Worm (Caenorhabditis elegans): ENCODE results near the gene nhr-225.
A peak's percentile ranks its signal among the peaks of the same experiment; 100 is the strongest.

Gene nhr-225

DNA sequence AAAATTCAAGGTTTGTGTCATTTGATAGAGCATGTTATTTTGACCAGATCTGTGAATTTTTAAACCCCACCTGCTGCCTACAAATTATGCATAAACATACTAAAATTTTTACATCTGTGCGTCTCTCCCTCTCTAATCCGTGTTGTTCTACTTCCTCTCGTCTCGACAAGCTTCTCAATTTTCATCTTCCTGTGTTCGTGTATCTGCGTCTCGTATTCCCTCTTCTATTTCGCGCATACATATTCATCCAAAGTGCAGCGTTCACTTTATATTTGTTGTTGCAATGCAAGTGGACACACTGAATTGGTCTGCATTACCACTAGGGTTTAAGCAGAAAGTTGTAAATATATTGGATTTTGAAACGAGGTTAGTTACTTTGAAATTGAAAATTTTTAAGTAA lies 11.7 kb downstream of the nhr-225 start, which contains the start of gene fbxa-137:
Gene fbxa-137, plus strand, starts transcription at position 274 of the 400 bp plus-strand sequence.
- TF ChIP-seq lin-14 (GFP tag; optimal IDR thresholded peaks at IDR 0.05), result peak; percentile 14
- no peak for TF ChIP-seq zip-4 (GFP tag; optimal IDR thresholded peaks at IDR 0.05)

- TF ChIP-seq nhr-11 (tag; optimal IDR thresholded peaks at IDR 0.05) (no peak), lin-14 (GFP tag; optimal IDR thresholded peaks at IDR 0.05) (peak; percentile 68), efl-1 (optimal IDR thresholded peaks at IDR 0.05) (peak in 1 of 2 experiments; percentile 7), efl-1 (GFP tag; optimal IDR thresholded peaks at IDR 0.05 in 1 of 2) (no peak), F16B12.6 (tag; optimal IDR thresholded peaks at IDR 0.05) (no peak), nhr-20 (tag; optimal IDR thresholded peaks at IDR 0.05) (peak; percentile 53), elt-3 (tag; optimal IDR thresholded peaks at IDR 0.05) (no peak), nhr-71 (tag; optimal IDR thresholded peaks at IDR 0.05) (peak; percentile 22), ets-5 (GFP tag; IDR thresholded peaks at IDR 0.05) (no peak), nhr-19 (GFP tag; conservative IDR thresholded peaks at IDR 0.05) (no peak), sox-4 (tag; optimal IDR thresholded peaks at IDR 0.05) (no peak), jun-1 (tag; optimal IDR thresholded peaks at IDR 0.05) (no peak), lin-35 (GFP tag; optimal IDR thresholded peaks at IDR 0.05) (peak in 1 of 2 experiments; percentile 56), egl-13 (tag; optimal IDR thresholded peaks at IDR 0.05) (no peak), pax-3 (tag; optimal IDR thresholded peaks at IDR 0.05) (no peak), aly-2 (tag; optimal IDR thresholded peaks at IDR 0.05) (peak; percentile 15), efl-3 (GFP tag; optimal IDR thresholded peaks at IDR 0.05) (no peak), mep-1 (tag; optimal IDR thresholded peaks at IDR 0.05) (peak; percentile 0), mdl-1 (tag; optimal IDR thresholded peaks at IDR 0.05) (no peak), Y116A8C.19 (tag; optimal IDR thresholded peaks at IDR 0.05; ENCODE audit: borderline replicate concordance) (no peak), dpl-1 (GFP tag; optimal IDR thresholded peaks at IDR 0.05) (peak in 1 of 3 experiments; percentile 11), nhr-77 (tag; optimal IDR thresholded peaks at IDR 0.05) (no peak)
Observed at ce11 chrV:2278052-2278451, 12.2 kb downstream of the nhr-225 start, which contains the start of gene nhr-59. nhr-59 (minus strand) TSS chrV:2278265.

DNA sequence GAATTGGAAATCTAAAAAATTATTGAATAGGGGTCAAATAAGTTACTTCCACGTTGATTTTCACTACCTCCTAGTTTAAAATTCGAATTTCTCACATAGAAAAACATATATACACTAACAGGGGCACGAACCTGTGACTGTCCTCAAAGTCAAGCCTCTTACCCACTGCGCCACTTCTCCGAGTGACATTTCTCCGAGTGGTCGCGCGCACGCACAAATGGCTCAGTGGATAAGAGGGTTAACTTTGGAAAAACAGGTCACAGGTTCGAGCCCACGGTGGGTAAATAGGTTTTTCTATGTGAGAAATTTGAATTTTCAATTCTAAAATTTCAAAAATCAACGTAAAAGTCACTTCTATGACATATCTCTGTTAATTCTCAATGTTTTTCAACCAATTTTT lies 13.0 kb downstream of the nhr-225 start:
- TF ChIP-seq efl-3 (GFP tag; optimal IDR thresholded peaks at IDR 0.05) (no peak), lin-13 (GFP tag; optimal IDR thresholded peaks at IDR 0.05) (peak; percentile 25), sptf-1 (tag; optimal IDR thresholded peaks at IDR 0.05) (no peak), mab-9 (GFP tag; IDR thresholded peaks at IDR 0.05) (no peak), fkh-4 (tag; optimal IDR thresholded peaks at IDR 0.05; ENCODE audit: borderline replicate concordance) (no peak), snu-23 (GFP tag; optimal IDR thresholded peaks at IDR 0.05) (peak; percentile 19), ceh-90 (tag; optimal IDR thresholded peaks at IDR 0.05) (no peak), hpl-2 (GFP tag; optimal IDR thresholded peaks at IDR 0.05) (no peak), jun-1 (tag; optimal IDR thresholded peaks at IDR 0.05) (no peak), efl-1 (optimal IDR thresholded peaks at IDR 0.05) (no peak), efl-1 (GFP tag; optimal IDR thresholded peaks at IDR 0.05 in 1 of 2) (peak in 1 of 2 experiments; percentile 81), pax-3 (tag; optimal IDR thresholded peaks at IDR 0.05) (no peak), nhr-77 (tag; optimal IDR thresholded peaks at IDR 0.05) (peak; percentile 50), ztf-11 (tag; optimal IDR thresholded peaks at IDR 0.05) (no peak), ceh-82 (tag; optimal IDR thresholded peaks at IDR 0.05) (peak in 1 of 3 experiments; percentile 21), elt-3 (tag; optimal IDR thresholded peaks at IDR 0.05) (no peak), nhr-85 (tag) (peak; percentile 42), C16A3.4 (tag; optimal IDR thresholded peaks at IDR 0.05) (no peak), fkh-8 (tag; optimal IDR thresholded peaks at IDR 0.05) (peak; percentile 19), swsn-7 (tag; optimal IDR thresholded peaks at IDR 0.05) (no peak), ama-1 (optimal IDR thresholded peaks at IDR 0.05) (no peak), lir-3 (tag; optimal IDR thresholded peaks at IDR 0.05; ENCODE audit: poor library complexity) (no peak), lin-14 (GFP tag; optimal IDR thresholded peaks at IDR 0.05) (peak; percentile 67), pag-3 (tag; optimal IDR thresholded peaks at IDR 0.05; ENCODE audit: borderline replicate concordance, insufficient read depth) (no peak), vab-15 (tag; optimal IDR thresholded peaks at IDR 0.05) (no peak), F16B12.6 (tag; optimal IDR thresholded peaks at IDR 0.05) (no peak), unc-30 (tag; optimal IDR thresholded peaks at IDR 0.05) (no peak), nhr-12 (tag; optimal IDR thresholded peaks at IDR 0.05) (no peak), rnt-1 (tag; optimal IDR thresholded peaks at IDR 0.05) (no peak), nhr-71 (tag; optimal IDR thresholded peaks at IDR 0.05) (peak; percentile 21), nhr-28 (tag; optimal IDR thresholded peaks at IDR 0.05) (no peak), sox-4 (tag; optimal IDR thresholded peaks at IDR 0.05) (no peak), nhr-20 (tag; optimal IDR thresholded peaks at IDR 0.05) (peak; percentile 13), mep-1 (tag; optimal IDR thresholded peaks at IDR 0.05) (no peak), lin-35 (GFP tag; optimal IDR thresholded peaks at IDR 0.05) (peak in 1 of 2 experiments; percentile 48)

Measured in whole organism, L1 larva.